Worm (Caenorhabditis elegans) whole organism, late embryonic: Measurements from ENCODE around the gene gst-3.
A peak's percentile ranks its signal among the peaks of the same experiment; 100 is the strongest.

Experiments
- ceh-2 ChIP-seq: sonication (generic microtip); optimal IDR thresholded peaks from 2 replicates; lab custom pipeline; 2016; ENCODE audit warnings: missing genotype, missing genetic modification characterization, missing compliant biosample characterization
- ceh-34 ChIP-seq: sonication (generic microtip); optimal IDR thresholded peaks from 2 replicates; lab custom pipeline; 2016; ENCODE audit warnings: mild to moderate bottlenecking, missing genetic modification characterization, missing compliant biosample characterization
- ceh-45 ChIP-seq: fragments of 200-800 bp; sonication (Bioruptor generic); IDR thresholded peaks from 2 replicates; pipeline ENCODE4 v1.3.6; 2022; ENCODE audit warnings: missing genetic modification reagents, missing genetic modification characterization, missing compliant biosample characterization
- dmd-4 ChIP-seq: sonication (generic microtip); optimal IDR thresholded peaks from 2 replicates; lab custom pipeline; 2016; ENCODE audit warnings: borderline replicate concordance, missing genetic modification characterization, missing compliant biosample characterization
- dve-1 ChIP-seq: sonication (generic microtip); optimal IDR thresholded peaks from 2 replicates; lab custom pipeline; 2017; ENCODE audit warnings: antibody characterized with exemption, mild to moderate bottlenecking, missing genetic modification characterization, missing compliant biosample characterization
- elt-2 ChIP-seq: sonication (generic microtip); optimal IDR thresholded peaks from 2 replicates; lab custom pipeline; 2016; ENCODE audit warnings: missing genetic modification reagents, missing genetic modification characterization, missing compliant biosample characterization
- fkh-10 ChIP-seq: fragments of 150-350 bp; optimal IDR thresholded peaks from 2 replicates; lab custom pipeline; 2014; ENCODE audit warnings: missing biosample characterization, missing genetic modification reagents, missing genetic modification characterization
- lin-11 ChIP-seq: fragments of 200-800 bp; sonication (Bioruptor generic); optimal IDR thresholded peaks from 2 replicates; lab custom pipeline; 2018; ENCODE audit warnings: mild to moderate bottlenecking, missing genetic modification characterization, missing compliant biosample characterization
- nhr-11 ChIP-seq: fragments of 150-350 bp; optimal IDR thresholded peaks from 2 replicates; lab custom pipeline; 2014; ENCODE audit warnings: missing biosample characterization, missing genetic modification characterization
- pha-4 ChIP-seq: fragments of 150-350 bp; optimal IDR thresholded peaks from 2 replicates; lab custom pipeline; 2018; ENCODE audit warnings: missing biosample characterization, missing genetic modification reagents, missing genetic modification characterization
- syd-9 ChIP-seq: sonication (generic microtip); optimal IDR thresholded peaks from 2 replicates; lab custom pipeline; 2016; ENCODE audit warnings: mild to moderate bottlenecking, missing genetic modification characterization, moderate library complexity, missing compliant biosample characterization
- zip-5 ChIP-seq: sonication (generic microtip); optimal IDR thresholded peaks from 2 replicates; lab custom pipeline; 2016; ENCODE audit warnings: missing genetic modification characterization, missing compliant biosample characterization

DNA sequence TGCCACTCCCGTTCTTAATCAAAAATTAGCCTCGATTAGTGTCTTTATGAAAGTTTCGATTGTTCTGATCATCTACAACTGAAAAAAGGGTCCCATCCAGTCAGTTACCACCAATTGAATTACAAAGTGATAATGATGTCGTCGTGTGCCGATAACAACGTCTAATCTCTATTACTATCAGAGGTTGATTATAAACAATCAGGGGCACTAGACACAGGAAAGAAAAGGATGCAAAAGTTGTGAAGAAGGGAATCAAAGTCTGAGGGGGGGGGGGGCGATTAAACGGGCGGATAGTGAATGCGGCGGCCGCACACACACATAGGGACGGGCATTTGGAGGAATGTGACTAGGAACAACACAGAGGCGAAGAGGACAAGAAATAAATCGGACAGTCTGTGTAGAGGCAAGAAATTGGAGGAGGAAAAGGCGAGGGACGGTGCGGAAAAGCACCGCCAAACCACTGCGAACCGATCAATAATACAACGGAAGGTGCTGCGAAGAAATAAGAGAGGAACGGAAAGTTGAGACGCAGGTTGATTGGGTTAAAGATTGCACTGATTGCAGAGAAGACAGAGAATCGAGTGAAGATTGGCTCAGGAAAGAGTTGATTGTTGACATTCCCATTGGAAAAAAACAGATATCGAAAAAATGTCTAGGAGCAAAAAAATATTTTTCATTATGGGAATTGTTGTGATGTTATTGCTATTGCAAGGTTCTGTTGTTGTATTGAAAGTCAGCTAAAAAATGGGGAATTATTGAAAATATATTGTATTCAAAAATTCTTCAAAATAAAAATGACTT is 35.1 kb upstream of the gst-3 start:
- TF ChIP-seq ceh-2 (tag; lab: Kevin White, UChicago) (no peak), fkh-10 (GFP tag; lab: Kevin White, UChicago) (no peak), lin-11 (no peak), syd-9 (peak; percentile 9), ceh-34 (no peak), pha-4 (tag; lab: Kevin White, UChicago) (no peak), ceh-45 (GFP tag; lab: Robert Waterston, UW) (no peak), nhr-11 (tag; lab: Kevin White, UChicago) (no peak), zip-5 (no peak), dve-1 (tag; lab: Kevin White, UChicago) (no peak), dmd-4 (tag; lab: Kevin White, UChicago) (no peak), elt-2 (tag; lab: Kevin White, UChicago) (peak; percentile 92)
